Worm (Caenorhabditis elegans) whole organism, late embryonic: ENCODE results near the gene maoc-1.

ENCODE experiments used
- C08G9.2 ChIP-seq: sonication (generic microtip); optimal IDR thresholded peaks from 2 replicates; lab custom pipeline; 2016; ENCODE audit warnings: mild to moderate bottlenecking, missing genetic modification characterization, moderate library complexity, missing compliant biosample characterization
- F13H6.1 ChIP-seq: sonication (generic microtip); optimal IDR thresholded peaks from 2 replicates; lab custom pipeline; 2016; ENCODE audit warnings: missing genetic modification characterization, missing compliant biosample characterization
- K09A11.1 ChIP-seq: sonication (generic microtip); optimal IDR thresholded peaks from 2 replicates; lab custom pipeline; 2017; ENCODE audit warnings: antibody characterized with exemption, mild to moderate bottlenecking, missing genetic modification characterization, missing compliant biosample characterization; ENCODE audit not compliant: insufficient read depth
- T23F11.4 ChIP-seq: fragments of 200-800 bp; sonication (Bioruptor generic); optimal IDR thresholded peaks from 2 replicates; lab custom pipeline; 2018; ENCODE audit warnings: mild to moderate bottlenecking, missing genetic modification characterization, missing compliant biosample characterization
- Y22D7AL.16 ChIP-seq: sonication (generic microtip); optimal IDR thresholded peaks from 2 replicates; lab custom pipeline; 2016; ENCODE audit warnings: missing genetic modification characterization, missing compliant biosample characterization
- ceh-14 ChIP-seq: sonication (generic microtip); optimal IDR thresholded peaks from 2 replicates; lab custom pipeline; 2016; ENCODE audit warnings: missing genotype, missing genetic modification characterization, missing compliant biosample characterization
- ceh-18 ChIP-seq: sonication (generic microtip); optimal IDR thresholded peaks from 2 replicates; lab custom pipeline; 2016; ENCODE audit warnings: missing genetic modification characterization, missing compliant biosample characterization
- ceh-19 ChIP-seq: fragments of 200-800 bp; sonication (Bioruptor generic); optimal IDR thresholded peaks from 2 replicates; lab custom pipeline; 2018; ENCODE audit warnings: mild to moderate bottlenecking, missing genetic modification characterization, missing compliant biosample characterization
- ceh-2 ChIP-seq: sonication (generic microtip); optimal IDR thresholded peaks from 2 replicates; lab custom pipeline; 2016; ENCODE audit warnings: missing genotype, missing genetic modification characterization, missing compliant biosample characterization
- ceh-22 ChIP-seq: sonication (generic microtip); optimal IDR thresholded peaks from 2 replicates; lab custom pipeline; 2017; ENCODE audit warnings: missing biosample characterization, missing genetic modification characterization
- ceh-31 ChIP-seq: sonication (generic microtip); optimal IDR thresholded peaks from 2 replicates; lab custom pipeline; 2016; ENCODE audit warnings: missing genetic modification characterization, missing compliant biosample characterization
- ceh-34 ChIP-seq: sonication (generic microtip); optimal IDR thresholded peaks from 2 replicates; lab custom pipeline; 2016; ENCODE audit warnings: mild to moderate bottlenecking, missing genetic modification characterization, missing compliant biosample characterization
- ceh-45 ChIP-seq: fragments of 200-800 bp; sonication (Bioruptor generic); IDR thresholded peaks from 2 replicates; pipeline ENCODE4 v1.3.6; 2022; ENCODE audit warnings: missing genetic modification reagents, missing genetic modification characterization, missing compliant biosample characterization
- ceh-48 ChIP-seq: sonication (generic microtip); optimal IDR thresholded peaks from 2 replicates; lab custom pipeline; 2016; ENCODE audit warnings: missing genetic modification characterization, inconsistent platforms, missing compliant biosample characterization
- ceh-6 ChIP-seq: fragments of 200-800 bp; sonication (Bioruptor generic); optimal IDR thresholded peaks from 2 replicates; lab custom pipeline; 2018; ENCODE audit warnings: mild to moderate bottlenecking, missing genetic modification characterization, missing compliant biosample characterization
- dmd-4 ChIP-seq: sonication (generic microtip); optimal IDR thresholded peaks from 2 replicates; lab custom pipeline; 2016; ENCODE audit warnings: borderline replicate concordance, missing genetic modification characterization, missing compliant biosample characterization
- elt-2 ChIP-seq: sonication (generic microtip); optimal IDR thresholded peaks from 2 replicates; lab custom pipeline; 2016; ENCODE audit warnings: missing genetic modification reagents, missing genetic modification characterization, missing compliant biosample characterization
- elt-4 ChIP-seq: sonication (generic microtip); optimal IDR thresholded peaks from 2 replicates; lab custom pipeline; 2016; ENCODE audit warnings: missing genetic modification characterization, missing compliant biosample characterization
- ets-4 ChIP-seq: sonication (generic microtip); optimal IDR thresholded peaks from 2 replicates; lab custom pipeline; 2016; ENCODE audit warnings: missing genetic modification characterization, missing compliant biosample characterization
- fax-1 ChIP-seq: sonication (generic microtip); optimal IDR thresholded peaks from 2 replicates; lab custom pipeline; 2016; ENCODE audit warnings: missing genotype, missing genetic modification characterization, missing compliant biosample characterization
- fkh-10 ChIP-seq: fragments of 150-350 bp; optimal IDR thresholded peaks from 2 replicates; lab custom pipeline; 2014; ENCODE audit warnings: missing biosample characterization, missing genetic modification reagents, missing genetic modification characterization
- hlh-13 ChIP-seq: fragments of 200-800 bp; sonication (Bioruptor generic); optimal IDR thresholded peaks from 2 replicates; lab custom pipeline; 2018; ENCODE audit warnings: mild to moderate bottlenecking, missing genetic modification characterization, missing compliant biosample characterization
- hlh-15 ChIP-seq: sonication (generic microtip); optimal IDR thresholded peaks from 2 replicates; lab custom pipeline; 2016; ENCODE audit warnings: missing genetic modification characterization, missing compliant biosample characterization
- hlh-30 ChIP-seq: sonication (generic microtip); optimal IDR thresholded peaks from 2 replicates; lab custom pipeline; 2017; ENCODE audit warnings: antibody characterized with exemption, missing genetic modification characterization, missing compliant biosample characterization; ENCODE audit not compliant: insufficient read depth
- hlh-8 ChIP-seq: sonication (generic microtip); optimal IDR thresholded peaks from 2 replicates; lab custom pipeline; 2016; ENCODE audit warnings: missing genotype, missing genetic modification characterization, missing compliant biosample characterization
- lim-6 ChIP-seq: sonication (generic microtip); optimal IDR thresholded peaks from 2 replicates; lab custom pipeline; 2016; ENCODE audit warnings: missing genetic modification characterization, missing compliant biosample characterization
- lin-11 ChIP-seq: fragments of 200-800 bp; sonication (Bioruptor generic); optimal IDR thresholded peaks from 2 replicates; lab custom pipeline; 2018; ENCODE audit warnings: mild to moderate bottlenecking, missing genetic modification characterization, missing compliant biosample characterization
- madf-2 ChIP-seq: sonication (generic microtip); optimal IDR thresholded peaks from 2 replicates; lab custom pipeline; 2017; ENCODE audit warnings: missing genetic modification characterization, missing compliant biosample characterization
- mec-3 ChIP-seq: sonication (generic microtip); optimal IDR thresholded peaks from 2 replicates; lab custom pipeline; 2016; ENCODE audit warnings: borderline replicate concordance, missing genetic modification characterization, missing compliant biosample characterization
- nhr-11 ChIP-seq: fragments of 150-350 bp; optimal IDR thresholded peaks from 2 replicates; lab custom pipeline; 2014; ENCODE audit warnings: missing biosample characterization, missing genetic modification characterization
- nhr-232 ChIP-seq: sonication (generic microtip); optimal IDR thresholded peaks from 2 replicates; lab custom pipeline; 2016; ENCODE audit warnings: missing genetic modification characterization, missing compliant biosample characterization
- odd-2 ChIP-seq: sonication (generic microtip); optimal IDR thresholded peaks from 2 replicates; lab custom pipeline; 2017; ENCODE audit warnings: antibody characterized with exemption, mild to moderate bottlenecking, missing genetic modification characterization, missing compliant biosample characterization
- pag-3 ChIP-seq: sonication (generic microtip); optimal IDR thresholded peaks from 2 replicates; lab custom pipeline; 2016; ENCODE audit warnings: missing compliant biosample characterization, missing genetic modification characterization, borderline replicate concordance
- pat-9 ChIP-seq: fragments of 200-800 bp; sonication (Bioruptor generic); optimal IDR thresholded peaks from 2 replicates; lab custom pipeline; 2018; ENCODE audit warnings: mild to moderate bottlenecking, missing genetic modification characterization, moderate library complexity, missing compliant biosample characterization
- pax-1 ChIP-seq: fragments of 150-350 bp; optimal IDR thresholded peaks from 2 replicates; lab custom pipeline; 2014; ENCODE audit warnings: missing biosample characterization, missing genetic modification characterization
- pha-2 ChIP-seq: sonication (generic microtip); optimal IDR thresholded peaks from 2 replicates; lab custom pipeline; 2017; ENCODE audit warnings: mild to moderate bottlenecking, missing genetic modification characterization, missing compliant biosample characterization
- sdc-2 ChIP-seq: sonication (generic microtip); optimal IDR thresholded peaks from 2 replicates; lab custom pipeline; 2016; ENCODE audit warnings: missing genotype, missing genetic modification characterization, missing compliant biosample characterization
- sox-2 ChIP-seq: fragments of 200-800 bp; sonication (Bioruptor generic); IDR thresholded peaks from 2 replicates; pipeline ENCODE4 v1.3.6; 2022; ENCODE audit warnings: missing genetic modification reagents, missing genetic modification characterization, missing compliant biosample characterization
- syd-9 ChIP-seq: sonication (generic microtip); optimal IDR thresholded peaks from 2 replicates; lab custom pipeline; 2016; ENCODE audit warnings: mild to moderate bottlenecking, missing genetic modification characterization, moderate library complexity, missing compliant biosample characterization
- unc-3 ChIP-seq, 2 experiments: fragments of 200-800 bp in 1 of 2; sonication (Bioruptor generic) in 1 of 2; sonication (generic microtip) in 1 of 2; conservative IDR thresholded peaks in 1 of 2; optimal IDR thresholded peaks in 1 of 2; 2 replicates each; pipeline versions ENCODE4 v1.3.6 to Lab custom; 2016 to 2022; ENCODE audit warnings: missing compliant biosample characterization in 2 of 2, missing genetic modification characterization in 2 of 2, missing genetic modification reagents in 1 of 2
- unc-42 ChIP-seq: sonication (generic microtip); optimal IDR thresholded peaks from 2 replicates; lab custom pipeline; 2016; ENCODE audit warnings: missing genotype, missing genetic modification characterization, missing compliant biosample characterization
- unc-55 ChIP-seq: sonication (generic microtip); optimal IDR thresholded peaks from 2 replicates; lab custom pipeline; 2017; ENCODE audit warnings: missing biosample characterization, missing genetic modification reagents, missing genetic modification characterization
- zip-5 ChIP-seq: sonication (generic microtip); optimal IDR thresholded peaks from 2 replicates; lab custom pipeline; 2016; ENCODE audit warnings: missing genetic modification characterization, missing compliant biosample characterization
- ztf-16 ChIP-seq: sonication (generic microtip); optimal IDR thresholded peaks from 2 replicates; lab custom pipeline; 2017; ENCODE audit warnings: missing genetic modification characterization, missing compliant biosample characterization

The maoc-1 gene

DNA sequence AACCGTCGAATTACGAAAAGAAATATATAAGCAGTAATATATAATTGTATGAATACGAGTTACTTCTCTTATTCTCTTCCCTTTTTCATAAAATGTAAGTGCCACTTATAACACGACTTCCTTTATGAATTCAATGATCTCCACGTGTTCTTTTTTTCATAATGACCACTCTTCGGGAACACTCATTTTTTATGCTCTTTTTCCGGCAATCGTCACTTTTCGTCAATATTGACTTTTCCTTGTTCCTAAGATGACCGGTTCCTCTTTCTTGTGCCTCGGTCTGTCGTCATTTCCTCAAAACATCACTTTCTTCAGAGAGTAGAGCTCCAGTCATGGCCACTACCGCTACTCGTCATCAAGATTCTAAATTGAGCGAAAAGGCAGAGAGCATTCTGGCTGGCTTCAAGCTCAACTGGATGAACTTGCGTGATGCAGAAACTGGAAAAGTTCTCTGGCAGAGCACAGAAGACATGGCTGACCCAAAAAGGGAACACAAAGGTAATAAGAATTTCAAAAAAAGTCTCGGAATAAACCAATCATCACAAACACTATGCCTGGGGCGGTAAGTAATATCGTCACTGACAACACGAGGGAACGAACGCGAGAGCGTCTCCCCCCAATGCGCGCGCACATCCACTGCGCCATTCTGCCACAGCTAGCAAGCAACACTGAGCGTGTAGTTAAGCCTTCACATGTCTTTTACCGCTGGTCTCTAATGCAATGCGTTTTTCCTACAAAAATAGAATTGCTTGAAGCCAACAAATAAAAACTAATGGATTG lies 12.4 kb upstream of the maoc-1 start, which contains the start of gene pdl-1 (continued):
- peak; percentile 93 for TF ChIP-seq ceh-45 (GFP tag; lab: Robert Waterston, UW)
- TF ChIP-seq F13H6.1 (tag; lab: Kevin White, UChicago): peak; percentile 79
- TF ChIP-seq lim-6 (tag; lab: Kevin White, UChicago): peak; percentile 61
- TF ChIP-seq fax-1 (tag; lab: Kevin White, UChicago): peak; percentile 88
- TF ChIP-seq ceh-6 (GFP tag; lab: Kevin White, UChicago): peak; percentile 92
- no peak for TF ChIP-seq fkh-10 (GFP tag; lab: Kevin White, UChicago)
- peak; percentile 86 for TF ChIP-seq ceh-31 (tag; lab: Kevin White, UChicago)
- peak; percentile 95 for TF ChIP-seq ztf-16 (tag; lab: Kevin White, UChicago)
- peak; percentile 89 for TF ChIP-seq hlh-15
- TF ChIP-seq nhr-232 (tag; lab: Kevin White, UChicago): peak; percentile 92
- TF ChIP-seq pha-2 (tag; lab: Kevin White, UChicago): peak; percentile 91
- TF ChIP-seq Y22D7AL.16: peak; percentile 87
- peak; percentile 86 for TF ChIP-seq ceh-18 (tag; lab: Kevin White, UChicago)
- TF ChIP-seq K09A11.1 (tag; lab: Kevin White, UChicago): peak; percentile 72
- TF ChIP-seq T23F11.4: peak; percentile 95
- TF ChIP-seq ceh-2 (tag; lab: Kevin White, UChicago): peak; percentile 90
- TF ChIP-seq pag-3 (tag; lab: Kevin White, UChicago): peak; percentile 82
- TF ChIP-seq hlh-30 (tag; lab: Kevin White, UChicago): peak; percentile 68
- peak; percentile 89 for TF ChIP-seq dmd-4 (tag; lab: Kevin White, UChicago)
- TF ChIP-seq ceh-14 (tag; lab: Kevin White, UChicago): peak; percentile 89
- no peak for TF ChIP-seq ceh-22 (tag; lab: Kevin White, UChicago)
- peak; percentile 80 for TF ChIP-seq mec-3 (tag; lab: Kevin White, UChicago)
- TF ChIP-seq hlh-8 (tag; lab: Kevin White, UChicago): peak; percentile 86
- no peak for TF ChIP-seq unc-55
- TF ChIP-seq hlh-13: peak; percentile 94
- TF ChIP-seq sox-2 (GFP tag; lab: Robert Waterston, UW): peak; percentile 87
- peak; percentile 81 for TF ChIP-seq odd-2 (tag; lab: Kevin White, UChicago)
- TF ChIP-seq unc-3 (GFP tag; conservative IDR thresholded peaks at IDR 0.05; lab: Robert Waterston, UW): peak; percentile 91
- TF ChIP-seq unc-3 (tag; optimal IDR thresholded peaks at IDR 0.05; lab: Kevin White, UChicago): peak; percentile 93
- peak; percentile 88 for TF ChIP-seq C08G9.2 (tag; lab: Kevin White, UChicago)
- peak; percentile 81 for TF ChIP-seq zip-5 (tag; lab: Kevin White, UChicago)
- TF ChIP-seq pax-1 (tag; lab: Kevin White, UChicago): no peak
- peak; percentile 96 for TF ChIP-seq ceh-19 (GFP tag; lab: Kevin White, UChicago)
- peak; percentile 84 for TF ChIP-seq elt-4 (tag; lab: Kevin White, UChicago)
- TF ChIP-seq unc-42 (tag; lab: Kevin White, UChicago): peak; percentile 74
- peak; percentile 92 for TF ChIP-seq madf-2 (tag; lab: Kevin White, UChicago)
- peak; percentile 94 for TF ChIP-seq elt-2 (tag; lab: Kevin White, UChicago)
- peak; percentile 87 for TF ChIP-seq sdc-2 (tag; lab: Kevin White, UChicago)
- no peak for TF ChIP-seq nhr-11 (tag; lab: Kevin White, UChicago)
- TF ChIP-seq, all 69 proteins: peak for 61

DNA sequence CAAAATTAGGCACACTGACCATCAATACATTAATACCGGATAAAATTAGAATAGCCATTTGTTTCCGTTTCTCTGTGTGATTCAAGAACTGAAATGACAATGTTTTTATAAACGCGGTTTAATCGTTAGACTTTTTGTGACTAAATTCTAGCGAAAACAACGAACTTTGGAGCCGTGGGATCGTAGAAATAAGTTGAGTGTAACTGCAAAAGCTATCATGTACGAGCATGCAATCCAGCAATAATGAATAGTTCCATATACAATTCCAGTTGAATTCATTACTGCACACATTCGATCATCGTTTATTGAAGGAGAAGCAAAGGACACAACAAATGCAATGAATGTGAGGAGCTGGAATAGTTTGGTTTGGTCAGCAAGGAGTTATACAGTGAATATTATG lies 10.0 kb upstream of the maoc-1 start:
- TF ChIP-seq sox-2 (GFP tag; lab: Robert Waterston, UW) (no peak), elt-2 (tag; lab: Kevin White, UChicago) (no peak), lin-11 (tag; lab: Kevin White, UChicago) (no peak), ceh-48 (no peak), ets-4 (no peak), pat-9 (tag; lab: Kevin White, UChicago) (no peak), ceh-19 (GFP tag; lab: Kevin White, UChicago) (no peak), syd-9 (no peak), ceh-34 (no peak)
